Fruit fly (Drosophila melanogaster) whole organism, embryonic: ENCODE data around the gene CG44088.
A peak's percentile ranks its signal among the peaks of the same experiment; 100 is the strongest.

ENCODE experiments used
- BEAF-32 ChIP-seq: fragments of 200-800 bp; sonication (Bioruptor generic); optimal IDR thresholded peaks from 3 replicates; lab custom pipeline; 2017; ENCODE audit warnings: missing biosample characterization, missing genetic modification characterization, mild to moderate bottlenecking, moderate library complexity, missing genetic modification reagents
- CG1024 ChIP-seq: fragments of 200-800 bp; sonication (Bioruptor generic); IDR thresholded peaks from 2 replicates; pipeline ENCODE4 v1.3.6; 2022; ENCODE audit warnings: missing biosample characterization, missing genetic modification characterization
- CG10431 ChIP-seq: fragments of 200-800 bp; sonication (Bioruptor generic); optimal IDR thresholded peaks from 3 replicates; lab custom pipeline; 2018; ENCODE audit warnings: missing biosample characterization, mild to moderate bottlenecking, missing genetic modification characterization
- CG10462 ChIP-seq: fragments of 200-800 bp; sonication (Bioruptor generic); optimal IDR thresholded peaks from 2 replicates; lab custom pipeline; 2016; ENCODE audit warnings: missing biosample characterization, missing genetic modification characterization
- CG15696 ChIP-seq: fragments of 200-800 bp; sonication (Bioruptor generic); optimal IDR thresholded peaks from 2 replicates; lab custom pipeline; 2019; ENCODE audit warnings: missing biosample characterization, mild to moderate bottlenecking, missing genetic modification characterization, moderate library complexity
- CG17328 ChIP-seq: fragments of 200-800 bp; sonication (Bioruptor generic); IDR thresholded peaks from 2 replicates; pipeline ENCODE4 v1.3.6; 2022; ENCODE audit warnings: missing biosample characterization, missing genetic modification characterization
- CG17802 ChIP-seq: fragments of 200-800 bp; sonication (Bioruptor generic); optimal IDR thresholded peaks from 2 replicates; lab custom pipeline; 2018; ENCODE audit warnings: missing biosample characterization, mild to moderate bottlenecking, missing genetic modification characterization, moderate library complexity
- CG1792 ChIP-seq: fragments of 200-800 bp; sonication (Bioruptor generic); optimal IDR thresholded peaks from 2 replicates; lab custom pipeline; 2016; ENCODE audit warnings: missing biosample characterization, missing genetic modification characterization
- CG18476 ChIP-seq: fragments of 200-800 bp; sonication (Bioruptor generic); optimal IDR thresholded peaks from 2 replicates; lab custom pipeline; 2016; ENCODE audit warnings: missing biosample characterization, mild to moderate bottlenecking, missing genetic modification characterization
- CG2199 ChIP-seq: fragments of 200-800 bp; sonication (Bioruptor generic); IDR thresholded peaks from 3 replicates; pipeline ENCODE4 v1.3.6; 2022; ENCODE audit warnings: missing biosample characterization, missing genetic modification characterization
- CG3847 ChIP-seq: fragments of 200-800 bp; sonication (Bioruptor generic); IDR thresholded peaks from 2 replicates; pipeline ENCODE4 v1.3.6; 2022; ENCODE audit warnings: missing biosample characterization, missing genetic modification characterization
- CG6175 ChIP-seq: fragments of 200-800 bp; sonication (Bioruptor generic); IDR thresholded peaks from 3 replicates; pipeline ENCODE4 v1.3.6; 2022; ENCODE audit warnings: missing biosample characterization, missing genetic modification characterization
- CG7271 ChIP-seq: fragments of 200-800 bp; sonication (Bioruptor generic); optimal IDR thresholded peaks from 2 replicates; lab custom pipeline; 2018; ENCODE audit warnings: missing biosample characterization, mild to moderate bottlenecking, missing genetic modification characterization, moderate library complexity
- CG7357 ChIP-seq: fragments of 200-800 bp; sonication (Bioruptor generic); IDR thresholded peaks from 3 replicates; pipeline ENCODE4 v1.3.6; 2022; ENCODE audit warnings: missing biosample characterization, missing genetic modification characterization
- CG7372 ChIP-seq: fragments of 200-800 bp; sonication (Bioruptor generic); IDR thresholded peaks from 2 replicates; pipeline ENCODE4 v1.3.6; 2022; ENCODE audit warnings: missing biosample characterization, missing genetic modification characterization
- CG8281 ChIP-seq: fragments of 200-800 bp; sonication (Bioruptor generic); optimal IDR thresholded peaks from 2 replicates; lab custom pipeline; 2018; ENCODE audit warnings: missing biosample characterization, mild to moderate bottlenecking, missing genetic modification characterization, moderate library complexity
- CG8924 ChIP-seq: fragments of 200-800 bp; optimal IDR thresholded peaks from 3 replicates; lab custom pipeline; 2019; ENCODE audit warnings: missing biosample characterization, mild to moderate bottlenecking, missing genetic modification characterization, moderate library complexity
- D19A ChIP-seq: fragments of 200-800 bp; optimal IDR thresholded peaks from 3 replicates; lab custom pipeline; 2019; ENCODE audit warnings: missing biosample characterization, mild to moderate bottlenecking, missing genetic modification characterization, moderate library complexity
- Dbx ChIP-seq: fragments of 200-800 bp; sonication (Bioruptor generic); IDR thresholded peaks from 3 replicates; pipeline ENCODE4 v1.3.6; 2022; ENCODE audit warnings: missing biosample characterization, missing genetic modification characterization
- Dfd ChIP-seq, 2 experiments: fragments of >200 bp; optimal IDR thresholded peaks; 2 replicates each; lab custom pipeline; 2017; ENCODE audit warnings: missing biosample characterization in 2 of 2, missing genetic modification characterization in 2 of 2
- Dref ChIP-seq: fragments of 200-800 bp; sonication (Bioruptor generic); IDR thresholded peaks from 2 replicates; pipeline ENCODE4 v1.3.6; 2022; ENCODE audit warnings: missing biosample characterization, missing genetic modification characterization
- E2f1 ChIP-seq: fragments of 200-800 bp; sonication (Bioruptor generic); IDR thresholded peaks from 2 replicates; pipeline ENCODE4 v1.3.6; 2022; ENCODE audit warnings: missing biosample characterization, missing genetic modification characterization
- Fer1 ChIP-seq: fragments of 200-800 bp; sonication (Bioruptor generic); optimal IDR thresholded peaks from 2 replicates; lab custom pipeline; 2017; ENCODE audit warnings: missing biosample characterization, mild to moderate bottlenecking, missing genetic modification characterization
- HHEX ChIP-seq: fragments of 200-800 bp; sonication (Bioruptor generic); optimal IDR thresholded peaks from 3 replicates; lab custom pipeline; 2017; ENCODE audit warnings: missing biosample characterization, mild to moderate bottlenecking, missing genetic modification characterization, missing genetic modification reagents
- Nf-YB ChIP-seq: fragments of 200-800 bp; sonication (Bioruptor generic); optimal IDR thresholded peaks from 3 replicates; lab custom pipeline; 2019; ENCODE audit warnings: missing biosample characterization, mild to moderate bottlenecking, missing genetic modification characterization, moderate library complexity
- Rfx ChIP-seq: fragments of 200-800 bp; sonication (Bioruptor generic); IDR thresholded peaks from 2 replicates; pipeline ENCODE4 v1.3.6; 2022; ENCODE audit warnings: missing biosample characterization, missing genetic modification characterization
- Rx ChIP-seq: fragments of 200-800 bp; sonication (Bioruptor generic); IDR thresholded peaks from 2 replicates; pipeline ENCODE4 v1.3.6; 2022; ENCODE audit warnings: missing biosample characterization, missing genetic modification characterization
- Scr ChIP-seq: fragments of 200-800 bp; sonication (Bioruptor generic); IDR thresholded peaks from 2 replicates; pipeline ENCODE4 v1.3.6; 2022; ENCODE audit warnings: missing biosample characterization, missing genetic modification characterization; ENCODE audit not compliant: partially characterized antibody
- Sin3A ChIP-seq: fragments of >200 bp; optimal IDR thresholded peaks from 2 replicates; lab custom pipeline; 2018
- Stat92E ChIP-seq, 3 experiments: fragments of >200 bp in 2 of 3; fragments of 200-800 bp in 1 of 3; sonication (Bioruptor generic) in 1 of 3; optimal IDR thresholded peaks; 2 replicates each; lab custom pipeline; 2017 to 2019; ENCODE audit warnings: missing biosample characterization in 3 of 3, missing genetic modification characterization in 3 of 3, mild to moderate bottlenecking in 1 of 3, moderate library complexity in 1 of 3
- YL-1 ChIP-seq: fragments of 200-800 bp; sonication (Bioruptor generic); optimal IDR thresholded peaks from 3 replicates; lab custom pipeline; 2017; ENCODE audit warnings: missing biosample characterization, mild to moderate bottlenecking, missing genetic modification characterization
- ac ChIP-seq: fragments of 200-800 bp; sonication (Bioruptor generic); optimal IDR thresholded peaks from 3 replicates; lab custom pipeline; 2017; ENCODE audit warnings: missing biosample characterization, mild to moderate bottlenecking, missing genetic modification characterization
- amos ChIP-seq: fragments of 200-800 bp; sonication (Bioruptor generic); IDR thresholded peaks from 2 replicates; pipeline ENCODE4 v1.3.6; 2022; ENCODE audit warnings: missing biosample characterization, missing genetic modification characterization; ENCODE audit not compliant: partially characterized antibody
- ase ChIP-seq: fragments of 200-800 bp; sonication (Bioruptor generic); IDR thresholded peaks from 3 replicates; pipeline ENCODE4 v1.3.6; 2022; ENCODE audit warnings: missing biosample characterization, missing genetic modification characterization
- ato ChIP-seq: fragments of 200-800 bp; sonication (Bioruptor generic); IDR thresholded peaks from 2 replicates; pipeline ENCODE4 v1.3.6; 2022; ENCODE audit warnings: missing biosample characterization, missing genetic modification characterization; ENCODE audit not compliant: partially characterized antibody
- chn ChIP-seq: fragments of 200-800 bp; sonication (Bioruptor generic); optimal IDR thresholded peaks from 2 replicates; lab custom pipeline; 2016; ENCODE audit warnings: missing biosample characterization, missing genetic modification characterization
- dan ChIP-seq: fragments of 200-800 bp; sonication (Bioruptor generic); IDR thresholded peaks from 2 replicates; pipeline ENCODE4 v1.3.6; 2022; ENCODE audit warnings: missing biosample characterization, missing genetic modification characterization
- dati ChIP-seq: fragments of 200-800 bp; sonication (Bioruptor generic); IDR thresholded peaks from 2 replicates; pipeline ENCODE4 v1.3.6; 2022; ENCODE audit warnings: missing biosample characterization, missing genetic modification characterization
- ewg ChIP-seq: fragments of 200-800 bp; sonication (Bioruptor generic); optimal IDR thresholded peaks from 3 replicates; lab custom pipeline; 2017; ENCODE audit warnings: mild to moderate bottlenecking, missing biosample characterization, missing genetic modification reagents, missing genetic modification characterization
- hb ChIP-seq: fragments of 200-800 bp; sonication (Bioruptor generic); IDR thresholded peaks from 3 replicates; pipeline ENCODE4 v1.3.6; 2022; ENCODE audit warnings: missing biosample characterization, missing genetic modification characterization; ENCODE audit not compliant: partially characterized antibody
- mld ChIP-seq: fragments of 200-800 bp; sonication (Bioruptor generic); IDR thresholded peaks from 3 replicates; pipeline ENCODE4 v1.3.6; 2022; ENCODE audit warnings: missing biosample characterization, missing genetic modification characterization; ENCODE audit not compliant: partially characterized antibody
- pum ChIP-seq: fragments of 200-800 bp; sonication (Bioruptor generic); optimal IDR thresholded peaks from 2 replicates; lab custom pipeline; 2016; ENCODE audit warnings: missing biosample characterization, missing genetic modification characterization
- salm ChIP-seq: fragments of 200-800 bp; sonication (Bioruptor generic); optimal IDR thresholded peaks from 2 replicates; lab custom pipeline; 2018; ENCODE audit warnings: missing biosample characterization, mild to moderate bottlenecking, missing genetic modification characterization
- tll ChIP-seq, 2 experiments: fragments of 200-800 bp in 1 of 2; fragments of >200 bp in 1 of 2; sonication (Bioruptor generic) in 1 of 2; optimal IDR thresholded peaks; 2 replicates each; lab custom pipeline; 2017 to 2019; ENCODE audit warnings: missing biosample characterization in 2 of 2, missing genetic modification characterization in 2 of 2, mild to moderate bottlenecking in 1 of 2, moderate library complexity in 1 of 2
- trem ChIP-seq: fragments of 200-800 bp; optimal IDR thresholded peaks from 3 replicates; lab custom pipeline; 2019; ENCODE audit warnings: missing biosample characterization, mild to moderate bottlenecking, missing genetic modification characterization, moderate library complexity
- wek ChIP-seq: fragments of 200-800 bp; sonication (Bioruptor generic); optimal IDR thresholded peaks from 3 replicates; lab custom pipeline; 2018; ENCODE audit warnings: missing biosample characterization, mild to moderate bottlenecking, missing genetic modification characterization, moderate library complexity
- z ChIP-seq: fragments of 200-800 bp; sonication (Bioruptor generic); IDR thresholded peaks from 3 replicates; pipeline ENCODE4 v1.3.6; 2022; ENCODE audit warnings: missing biosample characterization, missing genetic modification characterization
- zen ChIP-seq: fragments of 200-800 bp; sonication (Bioruptor generic); optimal IDR thresholded peaks from 3 replicates; lab custom pipeline; 2018; ENCODE audit warnings: missing biosample characterization, mild to moderate bottlenecking, missing genetic modification characterization, moderate library complexity
- zf30C ChIP-seq: fragments of 200-800 bp; sonication (Bioruptor generic); optimal IDR thresholded peaks from 3 replicates; lab custom pipeline; 2018; ENCODE audit warnings: missing biosample characterization, mild to moderate bottlenecking, missing genetic modification characterization

CG44088 gene

DNA sequence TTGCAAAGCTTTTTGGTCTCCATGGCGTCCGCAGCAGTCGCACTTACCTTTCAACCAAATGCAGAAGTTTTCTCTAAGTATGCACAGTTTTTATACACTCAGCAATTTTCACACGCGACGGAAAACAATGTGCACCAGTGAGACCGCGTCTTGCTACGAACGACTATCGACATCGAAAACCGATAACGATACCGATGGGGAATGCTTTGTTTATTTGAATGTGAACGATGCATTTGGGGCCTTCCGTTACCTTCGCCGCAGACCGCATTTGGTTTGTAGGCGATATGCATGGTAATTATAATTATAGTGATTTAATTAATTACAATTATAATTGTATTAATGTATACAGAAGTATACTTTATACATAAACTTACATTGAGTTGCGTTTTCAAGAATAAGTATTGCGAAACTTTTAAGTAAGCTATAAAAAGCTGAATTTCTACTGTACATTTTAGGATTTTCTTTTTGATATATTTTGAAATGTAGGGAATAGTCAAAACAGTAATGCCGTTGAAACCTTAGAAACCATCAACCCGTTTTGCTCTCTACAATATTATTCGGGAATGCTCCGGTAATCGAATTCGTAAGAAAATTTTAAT lies 37.2 kb upstream of the CG44088 start, which contains the start of the genes Hus1-like and ctrip (continued):
- TF ChIP-seq amos (GFP tag; lab: Robert Waterston, UW): peak; percentile 69
- TF ChIP-seq CG3847: 0 out of 2 replicates have a peak, but pooled peaks have one; percentile 16
- TF ChIP-seq CG6175 (GFP tag; lab: Robert Waterston, UW): no peak
- TF ChIP-seq z (GFP tag; lab: Robert Waterston, UW): 0 out of 3 replicates have a peak, but pooled peaks have one; percentile 21
- TF ChIP-seq tll (GFP tag; optimal IDR thresholded peaks at IDR 0.05; lab: Kevin White, UChicago): no peak
- peak in 1 of 3 experiments; percentile 24 for TF ChIP-seq Stat92E (GFP tag; optimal IDR thresholded peaks at IDR 0.05; lab: Kevin White, UChicago)
- TF ChIP-seq mld (GFP tag; lab: Robert Waterston, UW): peak; percentile 67
- TF ChIP-seq CG10462 (GFP tag; lab: Kevin White, UChicago): no peak
- no peak for TF ChIP-seq Sin3A
- no peak for TF ChIP-seq HHEX (GFP tag; lab: Kevin White, UChicago)
- TF ChIP-seq YL-1: peak; percentile 46
- TF ChIP-seq CG8281 (tag; lab: Kevin White, UChicago): no peak
- peak; percentile 63 for TF ChIP-seq BEAF-32 (GFP tag; lab: Kevin White, UChicago)
- peak; percentile 64 for TF ChIP-seq Rfx
- TF ChIP-seq CG1792: no peak
- peak; percentile 81 for TF ChIP-seq CG1024 (GFP tag; lab: Robert Waterston, UW)
- no peak for TF ChIP-seq dati (GFP tag; lab: Robert Waterston, UW)
- TF ChIP-seq zen (tag; lab: Kevin White, UChicago): no peak
- TF ChIP-seq CG2199: 0 out of 3 replicates have a peak, but pooled peaks have one; percentile 44
- TF ChIP-seq zf30C (GFP tag; lab: Kevin White, UChicago): no peak
- TF ChIP-seq CG8924 (tag; lab: Kevin White, UChicago): peak; percentile 37
- TF ChIP-seq chn (GFP tag; lab: Kevin White, UChicago): no peak
- TF ChIP-seq Nf-YB (GFP tag; lab: Kevin White, UChicago): peak; percentile 2
- no peak for TF ChIP-seq ase (GFP tag; lab: Robert Waterston, UW)
- peak; percentile 2 for TF ChIP-seq salm (tag; lab: Kevin White, UChicago)
- peak; percentile 89 for TF ChIP-seq Dref (GFP tag; lab: Robert Waterston, UW)
- no peak for TF ChIP-seq hb
- TF ChIP-seq ewg (GFP tag; lab: Kevin White, UChicago): no peak
- peak; percentile 94 for TF ChIP-seq wek (GFP tag; lab: Kevin White, UChicago)
- TF ChIP-seq ato: peak; percentile 71
- peak; percentile 13 for TF ChIP-seq ac
- no peak for TF ChIP-seq pum
- peak in 1 of 2 experiments; percentile 14 for TF ChIP-seq Dfd (GFP tag; optimal IDR thresholded peaks at IDR 0.05; lab: Kevin White, UChicago)
- 0 out of 2 replicates have a peak, but pooled peaks have one; percentile 38 for TF ChIP-seq CG17328 (GFP tag; lab: Robert Waterston, UW)
- no peak for TF ChIP-seq dan (GFP tag; lab: Robert Waterston, UW)
- TF ChIP-seq CG15696: no peak
- peak; percentile 0 for TF ChIP-seq D19A (tag; lab: Kevin White, UChicago)
- TF ChIP-seq trem (tag; lab: Kevin White, UChicago): peak; percentile 32
- peak; percentile 8; the same call in 1 of the 2 replicates for TF ChIP-seq E2f1 (GFP tag; lab: Robert Waterston, UW)
- TF ChIP-seq Rx (GFP tag; lab: Robert Waterston, UW): no peak
- no peak for TF ChIP-seq CG10431 (GFP tag; lab: Kevin White, UChicago)
- no peak for TF ChIP-seq CG7372
- TF ChIP-seq CG17802: peak; percentile 93
- peak; percentile 48 for TF ChIP-seq Fer1 (GFP tag; lab: Kevin White, UChicago)
- TF ChIP-seq Scr (GFP tag; lab: Robert Waterston, UW): peak; percentile 60
- peak; percentile 88 for TF ChIP-seq CG7357 (GFP tag; lab: Robert Waterston, UW)
- TF ChIP-seq CG18476: no peak
- no peak for TF ChIP-seq CG7271
- peak; percentile 55; the same call in 2 of the 3 replicates for TF ChIP-seq Dbx (GFP tag; lab: Robert Waterston, UW)
